Worm (Caenorhabditis elegans): ENCODE data around the gene smk-1.

Gene smk-1

DNA sequence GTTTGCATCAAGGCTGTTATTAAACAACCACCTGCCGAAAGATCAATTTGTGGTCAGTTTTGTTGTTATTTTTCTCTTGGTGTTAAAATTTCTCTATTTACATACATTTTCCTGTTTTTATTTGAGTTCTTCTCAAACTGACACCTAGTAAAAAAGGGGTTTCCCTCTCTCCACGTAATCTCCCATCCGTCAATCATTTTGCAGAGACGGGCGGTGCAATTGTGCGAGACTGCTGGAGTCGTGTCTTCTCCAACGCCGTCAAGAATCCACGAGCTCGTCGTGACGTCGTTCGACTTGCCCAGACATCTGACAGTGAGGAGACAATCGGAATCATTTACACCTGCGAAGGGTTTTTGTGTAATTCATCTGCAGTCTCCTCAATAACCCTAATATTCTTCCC is 18.8 kb downstream of the smk-1 start:
- TF ChIP-seq lsy-2 (tag; optimal IDR thresholded peaks at IDR 0.05) (no peak), ceh-16 (tag; optimal IDR thresholded peaks at IDR 0.05) (no peak), nhr-129 (tag; optimal IDR thresholded peaks at IDR 0.05) (no peak), egl-27 (tag; optimal IDR thresholded peaks at IDR 0.05) (no peak), nhr-237 (tag; optimal IDR thresholded peaks at IDR 0.05) (no peak), nhr-25 (tag; optimal IDR thresholded peaks at IDR 0.05) (no peak), F13H6.1 (tag; optimal IDR thresholded peaks at IDR 0.05) (no peak), aly-2 (tag; optimal IDR thresholded peaks at IDR 0.05) (no peak), lin-11 (tag; optimal IDR thresholded peaks at IDR 0.05) (no peak), sem-4 (tag; optimal IDR thresholded peaks at IDR 0.05) (no peak), nhr-11 (tag; optimal IDR thresholded peaks at IDR 0.05) (no peak), ZK546.5 (tag; optimal IDR thresholded peaks at IDR 0.05) (no peak)

ce11 chrV:8627580-8627979 is 20.0 kb downstream of the smk-1 start:
- TF ChIP-seq mdl-1 (tag; optimal IDR thresholded peaks at IDR 0.05), result no peak
- no peak for TF ChIP-seq sma-9 (GFP tag; optimal IDR thresholded peaks at IDR 0.05)
- no peak for TF ChIP-seq sma-9 (tag; optimal IDR thresholded peaks at IDR 0.05)
- no peak for TF ChIP-seq nhr-23 (tag; optimal IDR thresholded peaks at IDR 0.05)
- TF ChIP-seq egl-27 (tag; optimal IDR thresholded peaks at IDR 0.05), result no peak
- TF ChIP-seq lin-39 (tag; optimal IDR thresholded peaks at IDR 0.05), result no peak

DNA sequence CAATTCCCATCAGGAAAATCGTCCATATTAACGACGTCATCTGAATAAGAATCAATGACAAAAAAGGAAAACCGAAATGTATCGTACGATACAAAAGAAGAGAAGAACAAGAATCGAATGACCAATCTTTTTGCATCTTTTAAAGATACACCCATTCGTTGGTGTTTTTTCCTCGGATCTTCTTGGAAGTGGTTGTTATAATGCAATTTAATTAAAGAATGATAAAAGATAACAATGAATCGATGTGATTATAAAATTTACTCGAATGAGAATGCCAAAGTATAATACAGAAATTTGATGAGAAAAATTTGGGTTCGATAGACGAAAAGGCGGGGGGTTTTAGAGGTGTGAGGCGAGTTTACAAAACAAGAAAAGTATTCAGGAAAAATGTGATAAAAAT is 21.4 kb downstream of the smk-1 start, which contains the start of gene F41E6.12:
Gene F41E6.12 (minus strand): TSS at position 101 of the 400 bp plus-strand sequence.
- TF ChIP-seq blmp-1 (tag; optimal IDR thresholded peaks at IDR 0.05; ENCODE audit: insufficient read depth), result no peak
- no peak for TF ChIP-seq ztf-4 (tag; optimal IDR thresholded peaks at IDR 0.05)
- no peak for TF ChIP-seq ztf-11 (tag; optimal IDR thresholded peaks at IDR 0.05)
- no peak for TF ChIP-seq sem-4 (tag; optimal IDR thresholded peaks at IDR 0.05)
- TF ChIP-seq dmd-4 (tag; optimal IDR thresholded peaks at IDR 0.05), result no peak
- no peak for TF ChIP-seq nhr-237 (tag; optimal IDR thresholded peaks at IDR 0.05)
- no peak for TF ChIP-seq ama-1 (optimal IDR thresholded peaks at IDR 0.05)
- TF ChIP-seq alr-1 (tag; optimal IDR thresholded peaks at IDR 0.05), result no peak
- no peak for TF ChIP-seq aly-2 (tag; optimal IDR thresholded peaks at IDR 0.05)
- no peak for TF ChIP-seq nhr-10 (tag; optimal IDR thresholded peaks at IDR 0.05)
- no peak for TF ChIP-seq nhr-129 (tag; optimal IDR thresholded peaks at IDR 0.05)
- no peak for TF ChIP-seq nhr-23 (tag; optimal IDR thresholded peaks at IDR 0.05)
- no peak for TF ChIP-seq nhr-12 (tag; optimal IDR thresholded peaks at IDR 0.05)
- TF ChIP-seq ZK546.5 (tag; optimal IDR thresholded peaks at IDR 0.05), result no peak
- no peak for TF ChIP-seq fos-1 (tag; optimal IDR thresholded peaks at IDR 0.05)

DNA sequence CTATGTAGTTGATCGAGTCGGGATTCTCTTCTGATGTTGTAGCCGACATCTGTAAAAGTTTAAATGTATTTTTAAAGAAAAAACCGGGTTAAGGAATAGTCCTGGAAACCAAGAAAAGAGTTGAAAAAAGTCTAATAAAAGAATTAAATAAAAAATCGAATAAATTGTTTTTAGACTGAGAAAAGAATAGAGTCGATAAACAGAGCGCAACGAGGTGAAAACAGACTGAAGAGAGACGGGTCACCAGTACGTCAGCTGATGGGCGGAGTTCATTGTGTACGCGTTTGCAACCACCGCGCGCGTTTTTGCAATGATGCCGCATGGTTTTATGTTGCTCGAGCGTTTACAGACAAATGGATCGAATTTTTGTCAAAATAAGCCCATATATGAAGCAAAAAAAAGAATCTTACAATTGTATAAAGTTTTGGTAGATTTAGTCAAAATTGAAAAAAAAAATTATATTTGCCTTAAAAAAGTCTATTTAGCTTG is 23.7 kb downstream of the smk-1 start, which contains the start of gene atg-18:
Gene atg-18 (minus strand): TSS at position 51 of the 489 bp plus-strand sequence.
- TF ChIP-seq unc-39 (tag; optimal IDR thresholded peaks at IDR 0.05) (no peak), peb-1 (tag; optimal IDR thresholded peaks at IDR 0.05) (no peak), egl-27 (tag; optimal IDR thresholded peaks at IDR 0.05) (peak; percentile 2), nhr-25 (tag; optimal IDR thresholded peaks at IDR 0.05) (no peak), blmp-1 (tag; optimal IDR thresholded peaks at IDR 0.05; ENCODE audit: insufficient read depth) (peak; percentile 64), lin-11 (tag; optimal IDR thresholded peaks at IDR 0.05) (peak; percentile 81), ztf-11 (tag; optimal IDR thresholded peaks at IDR 0.05) (no peak), ztf-1 (GFP tag; conservative IDR thresholded peaks at IDR 0.05) (no peak), lin-39 (tag; optimal IDR thresholded peaks at IDR 0.05) (no peak), alr-1 (tag; optimal IDR thresholded peaks at IDR 0.05) (no peak), sma-3 (GFP tag; optimal IDR thresholded peaks at IDR 0.05) (peak; percentile 71), R02D3.7 (tag; optimal IDR thresholded peaks at IDR 0.05) (no peak), dmd-4 (tag; optimal IDR thresholded peaks at IDR 0.05) (no peak), mdl-1 (tag; optimal IDR thresholded peaks at IDR 0.05) (no peak), sem-4 (tag; optimal IDR thresholded peaks at IDR 0.05) (peak; percentile 56), ZK546.5 (tag; optimal IDR thresholded peaks at IDR 0.05) (no peak), skn-1 (tag; optimal IDR thresholded peaks at IDR 0.05) (no peak), sma-9 (GFP tag; optimal IDR thresholded peaks at IDR 0.05) (peak; percentile 56), sma-9 (tag; optimal IDR thresholded peaks at IDR 0.05) (no peak), nhr-12 (tag; optimal IDR thresholded peaks at IDR 0.05) (no peak), snpc-4 (tag; optimal IDR thresholded peaks at IDR 0.05) (peak; percentile 22), unc-55 (GFP tag; optimal IDR thresholded peaks at IDR 0.05) (peak; percentile 77), mbf-1 (tag; optimal IDR thresholded peaks at IDR 0.05) (no peak), fos-1 (tag; optimal IDR thresholded peaks at IDR 0.05) (peak; percentile 64), Y55F3AM.14 (GFP tag; optimal IDR thresholded peaks at IDR 0.05) (no peak), unc-62 (GFP tag; optimal IDR thresholded peaks at IDR 0.05) (peak; percentile 9), nhr-11 (tag; optimal IDR thresholded peaks at IDR 0.05) (no peak), lin-13 (GFP tag; optimal IDR thresholded peaks at IDR 0.05) (peak; percentile 63), aly-2 (tag; optimal IDR thresholded peaks at IDR 0.05) (no peak), gmeb-1 (tag; optimal IDR thresholded peaks at IDR 0.05) (peak; percentile 73), ztf-4 (tag; optimal IDR thresholded peaks at IDR 0.05) (no peak), nhr-10 (tag; optimal IDR thresholded peaks at IDR 0.05) (no peak), elt-3 (tag; optimal IDR thresholded peaks at IDR 0.05) (no peak), C34F6.9 (tag; optimal IDR thresholded peaks at IDR 0.05) (peak; percentile 73), ceh-82 (tag; optimal IDR thresholded peaks at IDR 0.05) (no peak), F13H6.1 (tag; optimal IDR thresholded peaks at IDR 0.05) (peak; percentile 70), mab-5 (tag; optimal IDR thresholded peaks at IDR 0.05) (peak; percentile 45), ama-1 (optimal IDR thresholded peaks at IDR 0.05) (peak; percentile 6), crh-2 (tag; optimal IDR thresholded peaks at IDR 0.05) (peak; percentile 67), nhr-237 (tag; optimal IDR thresholded peaks at IDR 0.05) (no peak)
